Worm (Caenorhabditis elegans) whole organism, young adult: ENCODE measurements around the gene ptr-19.

Experiments used
- D2030.7 ChIP-seq: fragments of 200-800 bp; sonication (Bioruptor generic); IDR thresholded peaks from 2 replicates; pipeline ENCODE4 v1.3.6; 2022; ENCODE audit warnings: missing genetic modification reagents, missing genetic modification characterization, missing compliant biosample characterization
- F39B2.1 ChIP-seq: fragments of 200-800 bp; sonication (Bioruptor generic); IDR thresholded peaks from 2 replicates; pipeline ENCODE4 v1.3.6; 2022; ENCODE audit warnings: missing genetic modification reagents, missing genetic modification characterization, missing compliant biosample characterization
- F49E8.2 ChIP-seq: sonication (generic microtip); optimal IDR thresholded peaks from 3 replicates; lab custom pipeline; 2017; ENCODE audit warnings: missing genetic modification characterization, mild to moderate bottlenecking, missing compliant biosample characterization, antibody characterized with exemption, moderate library complexity; ENCODE audit not compliant: insufficient read depth
- F52B5.7 ChIP-seq: sonication (generic microtip); optimal IDR thresholded peaks from 2 replicates; lab custom pipeline; 2016; ENCODE audit warnings: mild to moderate bottlenecking, missing genetic modification characterization, missing compliant biosample characterization
- F57A8.1 ChIP-seq: fragments of 200-800 bp; sonication (Bioruptor generic); optimal IDR thresholded peaks from 2 replicates; lab custom pipeline; 2018; ENCODE audit warnings: mild to moderate bottlenecking, missing genetic modification characterization, moderate library complexity, missing compliant biosample characterization
- K11D2.4 ChIP-seq: fragments of 200-800 bp; sonication (Bioruptor generic); IDR thresholded peaks from 2 replicates; pipeline ENCODE4 v1.3.6; 2022; ENCODE audit warnings: missing genetic modification reagents, missing genetic modification characterization, missing compliant biosample characterization
- T07F8.4 ChIP-seq: sonication (generic microtip); optimal IDR thresholded peaks from 2 replicates; lab custom pipeline; 2016; ENCODE audit warnings: mild to moderate bottlenecking, missing genetic modification characterization, moderate library complexity, missing compliant biosample characterization
- Y95B8A.8 ChIP-seq: fragments of 200-800 bp; sonication (Bioruptor generic); IDR thresholded peaks from 2 replicates; pipeline ENCODE4 v1.3.6; 2022; ENCODE audit warnings: missing genetic modification reagents, missing genetic modification characterization, missing compliant biosample characterization
- ZK185.1 ChIP-seq: sonication (generic microtip); optimal IDR thresholded peaks from 2 replicates; lab custom pipeline; 2016; ENCODE audit warnings: mild to moderate bottlenecking, missing genetic modification characterization, missing compliant biosample characterization; ENCODE audit not compliant: poor library complexity, severe bottlenecking
- aptf-2 ChIP-seq: fragments of 200-800 bp; sonication (Bioruptor generic); conservative IDR thresholded peaks from 2 replicates; pipeline ENCODE4 v1.3.6; 2022; ENCODE audit warnings: missing genetic modification reagents, missing genetic modification characterization, missing compliant biosample characterization
- aptf-3 ChIP-seq: fragments of 200-800 bp; sonication (Bioruptor generic); IDR thresholded peaks from 2 replicates; pipeline ENCODE4 v1.3.6; 2022; ENCODE audit warnings: missing genetic modification characterization, missing compliant biosample characterization
- attf-5 ChIP-seq: fragments of 200-800 bp; sonication (Bioruptor generic); optimal IDR thresholded peaks from 2 replicates; lab custom pipeline; 2018; ENCODE audit warnings: mild to moderate bottlenecking, missing genetic modification characterization, missing compliant biosample characterization
- bed-1 ChIP-seq: fragments of 200-800 bp; sonication (Bioruptor generic); IDR thresholded peaks from 2 replicates; pipeline ENCODE4 v1.3.6; 2022; ENCODE audit warnings: missing genetic modification reagents, missing genetic modification characterization, missing compliant biosample characterization
- ccch-3 ChIP-seq: fragments of 200-800 bp; sonication (Bioruptor generic); optimal IDR thresholded peaks from 2 replicates; lab custom pipeline; 2018; ENCODE audit warnings: mild to moderate bottlenecking, missing genetic modification characterization, missing compliant biosample characterization
- ceh-100 ChIP-seq: fragments of 200-800 bp; sonication (Bioruptor generic); IDR thresholded peaks from 2 replicates; pipeline ENCODE4 v1.3.6; 2022; ENCODE audit warnings: missing genetic modification reagents, missing genetic modification characterization, missing compliant biosample characterization
- ceh-91 ChIP-seq: fragments of 200-800 bp; sonication (Bioruptor generic); IDR thresholded peaks from 2 replicates; pipeline ENCODE4 v1.3.6; 2022; ENCODE audit warnings: missing genetic modification reagents, missing genetic modification characterization, missing compliant biosample characterization
- die-1 ChIP-seq: sonication (generic microtip); optimal IDR thresholded peaks from 2 replicates; lab custom pipeline; 2016; ENCODE audit warnings: missing genotype, mild to moderate bottlenecking, missing genetic modification characterization, missing compliant biosample characterization
- dox-1 ChIP-seq: fragments of 200-800 bp; sonication (Bioruptor generic); IDR thresholded peaks from 2 replicates; pipeline ENCODE4 v1.3.6; 2022; ENCODE audit warnings: missing genetic modification reagents, missing genetic modification characterization, missing compliant biosample characterization
- egl-44 ChIP-seq: fragments of 200-800 bp; sonication (Bioruptor generic); IDR thresholded peaks from 2 replicates; pipeline ENCODE4 v1.3.6; 2022; ENCODE audit warnings: missing genetic modification reagents, missing genetic modification characterization, missing compliant biosample characterization
- ekl-4 ChIP-seq: fragments of 200-800 bp; sonication (Bioruptor generic); IDR thresholded peaks from 2 replicates; pipeline ENCODE4 v1.3.6; 2022; ENCODE audit warnings: missing genetic modification reagents, missing genetic modification characterization, missing compliant biosample characterization
- gei-17 ChIP-seq: fragments of 200-800 bp; sonication (Bioruptor generic); optimal IDR thresholded peaks from 2 replicates; lab custom pipeline; 2018; ENCODE audit warnings: mild to moderate bottlenecking, missing genetic modification characterization, missing compliant biosample characterization
- him-1 ChIP-seq: sonication (generic microtip); optimal IDR thresholded peaks from 2 replicates; lab custom pipeline; 2016; ENCODE audit warnings: missing genotype, missing genetic modification reagents, missing genetic modification characterization, missing compliant biosample characterization
- hmg-20 ChIP-seq: fragments of 200-800 bp; sonication (Bioruptor generic); IDR thresholded peaks from 2 replicates; pipeline ENCODE4 v1.3.6; 2022; ENCODE audit warnings: missing genetic modification reagents, missing genetic modification characterization, missing compliant biosample characterization
- hsf-1 ChIP-seq: fragments of 200-800 bp; sonication (Bioruptor generic); IDR thresholded peaks from 2 replicates; pipeline ENCODE4 v1.3.6; 2022; ENCODE audit warnings: missing genetic modification reagents, missing genetic modification characterization, missing compliant biosample characterization
- let-526 ChIP-seq: fragments of 200-800 bp; sonication (Bioruptor generic); IDR thresholded peaks from 2 replicates; pipeline ENCODE4 v1.3.6; 2022; ENCODE audit warnings: missing genetic modification reagents, missing genetic modification characterization, missing compliant biosample characterization
- lin-26 ChIP-seq: fragments of 200-800 bp; sonication (Bioruptor generic); IDR thresholded peaks from 2 replicates; pipeline ENCODE4 v1.3.6; 2022; ENCODE audit warnings: missing genetic modification reagents, missing genetic modification characterization, missing compliant biosample characterization
- lin-35 ChIP-seq, 3 experiments: fragments of 150-350 bp in 2 of 3; sonication (generic microtip) in 1 of 3; optimal IDR thresholded peaks; 2 replicates each; lab custom pipeline; 2014 to 2018; ENCODE audit warnings: missing biosample characterization in 3 of 3, missing genetic modification characterization in 3 of 3, missing genetic modification reagents in 3 of 3
- lin-40 ChIP-seq: sonication (generic microtip); optimal IDR thresholded peaks from 2 replicates; lab custom pipeline; 2016; ENCODE audit warnings: missing genetic modification characterization, mild to moderate bottlenecking, missing compliant biosample characterization, missing genotype, missing genetic modification reagents
- lsy-27 ChIP-seq: sonication (generic microtip); optimal IDR thresholded peaks from 2 replicates; lab custom pipeline; 2017; ENCODE audit warnings: missing genetic modification characterization, mild to moderate bottlenecking, missing compliant biosample characterization, antibody characterized with exemption, missing genotype, borderline replicate concordance; ENCODE audit not compliant: insufficient read depth
- madf-10 ChIP-seq: sonication (generic microtip); optimal IDR thresholded peaks from 2 replicates; lab custom pipeline; 2016; ENCODE audit warnings: mild to moderate bottlenecking, missing genetic modification characterization, missing compliant biosample characterization
- mcd-1 ChIP-seq: fragments of 200-800 bp; sonication (Bioruptor generic); IDR thresholded peaks from 2 replicates; pipeline ENCODE4 v1.3.6; 2022; ENCODE audit warnings: missing genetic modification reagents, missing genetic modification characterization, missing compliant biosample characterization
- mes-4 ChIP-seq: sonication (generic microtip); optimal IDR thresholded peaks from 2 replicates; lab custom pipeline; 2016; ENCODE audit warnings: missing genotype, missing genetic modification characterization, missing compliant biosample characterization
- mxl-1 ChIP-seq: sonication (generic microtip); optimal IDR thresholded peaks from 2 replicates; lab custom pipeline; 2016; ENCODE audit warnings: missing genetic modification characterization, missing compliant biosample characterization
- nfya-1 ChIP-seq: sonication (generic microtip); optimal IDR thresholded peaks from 2 replicates; lab custom pipeline; 2017; ENCODE audit warnings: antibody characterized with exemption, missing compliant biosample characterization, missing genetic modification characterization, borderline replicate concordance; ENCODE audit not compliant: insufficient read depth
- nhr-120 ChIP-seq: fragments of 200-800 bp; sonication (Bioruptor generic); IDR thresholded peaks from 2 replicates; pipeline ENCODE4 v1.3.6; 2022; ENCODE audit warnings: missing genetic modification characterization, missing compliant biosample characterization
- nhr-179 ChIP-seq: sonication (generic microtip); optimal IDR thresholded peaks from 2 replicates; lab custom pipeline; 2016; ENCODE audit warnings: mild to moderate bottlenecking, missing genetic modification characterization, missing compliant biosample characterization
- rcor-1 ChIP-seq: fragments of 200-800 bp; sonication (Bioruptor generic); IDR thresholded peaks from 2 replicates; pipeline ENCODE4 v1.3.6; 2022; ENCODE audit warnings: missing genetic modification reagents, missing genetic modification characterization, missing compliant biosample characterization
- rpc-1 ChIP-seq, 2 experiments: fragments of 150-350 bp in 1 of 2; sonication (generic microtip) in 1 of 2; optimal IDR thresholded peaks; 2 replicates each; lab custom pipeline; 2014 to 2018; ENCODE audit warnings: missing biosample characterization in 1 of 2, missing genetic modification characterization in 1 of 2, missing genetic modification reagents in 1 of 2, missing genotype in 1 of 2
- sdz-38 ChIP-seq: sonication (generic microtip); optimal IDR thresholded peaks from 2 replicates; lab custom pipeline; 2016; ENCODE audit warnings: missing genotype, missing genetic modification characterization, missing compliant biosample characterization
- snpc-1.3 ChIP-seq: sonication (generic microtip); optimal IDR thresholded peaks from 2 replicates; lab custom pipeline; 2017; ENCODE audit warnings: missing genetic modification characterization, mild to moderate bottlenecking, missing compliant biosample characterization, antibody characterized with exemption, moderate library complexity, missing genotype, missing genetic modification reagents; ENCODE audit not compliant: insufficient read depth
- sptf-2 ChIP-seq: fragments of 200-800 bp; sonication (Bioruptor generic); optimal IDR thresholded peaks from 2 replicates; lab custom pipeline; 2018; ENCODE audit warnings: mild to moderate bottlenecking, missing genetic modification characterization, missing compliant biosample characterization
- zfh-2 ChIP-seq: fragments of 200-800 bp; sonication (Bioruptor generic); conservative IDR thresholded peaks from 2 replicates; pipeline ENCODE4 v1.3.6; 2022; ENCODE audit warnings: missing genetic modification reagents, missing genetic modification characterization, missing compliant biosample characterization
- ztf-25 ChIP-seq: fragments of 200-800 bp; sonication (Bioruptor generic); IDR thresholded peaks from 2 replicates; pipeline ENCODE4 v1.3.6; 2022; ENCODE audit warnings: missing genetic modification reagents, missing genetic modification characterization, missing compliant biosample characterization
- ztf-26 ChIP-seq: sonication (generic microtip); optimal IDR thresholded peaks from 2 replicates; lab custom pipeline; 2017; ENCODE audit warnings: missing genetic modification characterization, missing compliant biosample characterization
- ztf-6 ChIP-seq: fragments of 200-800 bp; sonication (Bioruptor generic); IDR thresholded peaks from 2 replicates; pipeline ENCODE4 v1.3.6; 2022; ENCODE audit warnings: missing genetic modification reagents, missing genetic modification characterization, missing compliant biosample characterization

The ptr-19 gene

DNA sequence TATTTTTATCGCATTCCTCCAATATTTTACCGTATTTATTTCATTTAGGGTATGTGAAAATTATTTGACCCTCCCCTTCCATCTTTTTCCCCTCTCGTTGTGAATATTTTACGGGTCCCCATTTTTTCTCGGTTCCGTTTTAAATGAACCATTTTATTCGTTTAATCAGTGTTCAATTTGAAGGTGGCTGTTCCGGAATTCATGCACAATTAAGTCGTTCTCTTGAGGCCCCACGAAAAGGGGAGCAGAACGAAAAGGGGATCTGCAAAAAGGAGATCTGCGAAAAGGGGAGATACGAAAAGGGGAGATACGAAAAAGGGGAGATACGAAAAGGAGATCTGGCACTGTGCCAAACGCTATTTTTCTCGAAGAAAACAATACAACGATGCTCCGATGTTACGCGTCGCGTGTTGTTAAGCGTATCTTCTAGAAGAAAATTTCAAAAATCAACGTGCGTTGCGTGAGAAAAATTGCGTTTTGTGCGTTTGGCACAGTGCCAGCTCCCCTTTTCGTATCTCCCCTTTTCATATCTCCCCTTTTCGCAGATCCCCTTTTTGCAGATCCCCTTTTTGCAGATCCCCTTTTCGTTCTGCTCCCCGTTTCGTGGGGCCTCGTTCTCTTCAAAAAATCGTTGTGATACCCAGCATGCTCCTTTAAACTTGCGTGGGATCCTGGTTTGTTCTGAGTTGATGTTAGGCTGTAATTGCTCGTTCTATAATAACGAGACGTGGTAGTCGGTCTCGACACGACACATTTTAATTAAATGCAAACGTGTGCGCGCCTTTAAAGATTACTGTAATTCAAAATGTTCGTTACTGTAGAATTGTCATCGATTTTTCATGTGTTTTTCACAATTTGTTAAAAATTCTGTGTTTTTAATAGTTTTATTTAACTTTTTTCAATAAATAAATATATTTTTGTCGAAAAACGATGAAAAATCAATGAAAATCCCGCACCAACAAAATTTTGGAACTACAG lies 29.5 kb downstream of the ptr-19 start (continued):
- peak; percentile 85 for TF ChIP-seq ekl-4
- TF ChIP-seq sptf-2 (GFP tag; lab: Kevin White, UChicago) = no peak
- TF ChIP-seq hsf-1 (GFP tag; lab: Robert Waterston, UW) = peak; percentile 96
- TF ChIP-seq mxl-1 (tag; lab: Kevin White, UChicago) = no peak
- peak; percentile 48; the same call in 1 of the 2 replicates for TF ChIP-seq ztf-6 (GFP tag; lab: Robert Waterston, UW)
- no peak for TF ChIP-seq F57A8.1 (GFP tag; lab: Kevin White, UChicago)
- TF ChIP-seq bed-1 (GFP tag; lab: Robert Waterston, UW) = no peak
- peak; percentile 63 for TF ChIP-seq rcor-1 (GFP tag; lab: Robert Waterston, UW)
- no peak for TF ChIP-seq sdz-38 (tag; lab: Kevin White, UChicago)
- TF ChIP-seq F39B2.1 (GFP tag; lab: Robert Waterston, UW) = peak; percentile 70; the same call in 1 of the 2 replicates
- TF ChIP-seq D2030.7 = peak; percentile 93
- peak; percentile 56 for TF ChIP-seq him-1 (tag; lab: Kevin White, UChicago)
- peak; percentile 92 for TF ChIP-seq ceh-100 (GFP tag; lab: Robert Waterston, UW)
- TF ChIP-seq die-1 (tag; lab: Kevin White, UChicago) = peak; percentile 51
- TF ChIP-seq nfya-1 (tag; lab: Kevin White, UChicago) = no peak
- TF ChIP-seq mes-4 (tag; lab: Kevin White, UChicago) = no peak
- TF ChIP-seq nhr-120 (GFP tag; lab: Robert Waterston, UW) = no peak
- no peak for TF ChIP-seq attf-5 (GFP tag; lab: Kevin White, UChicago)
- TF ChIP-seq K11D2.4 = peak; percentile 44; the same call in 1 of the 2 replicates
- no peak for TF ChIP-seq ccch-3 (GFP tag; lab: Kevin White, UChicago)
- no peak for TF ChIP-seq zfh-2 (GFP tag; lab: Robert Waterston, UW)
- peak; percentile 91 for TF ChIP-seq lin-26 (GFP tag; lab: Robert Waterston, UW)
- TF ChIP-seq lsy-27 (tag; lab: Kevin White, UChicago) = no peak
- TF ChIP-seq F49E8.2 (tag; lab: Kevin White, UChicago) = no peak
- no peak for TF ChIP-seq gei-17
- TF ChIP-seq aptf-2 = no peak; the same call in 1 of the 2 replicates
- peak; percentile 28 for TF ChIP-seq F52B5.7
- peak; percentile 97 for TF ChIP-seq Y95B8A.8 (GFP tag; lab: Robert Waterston, UW)
- TF ChIP-seq ZK185.1 (tag; lab: Kevin White, UChicago) = no peak
- TF ChIP-seq aptf-3 (GFP tag; lab: Robert Waterston, UW) = peak; percentile 80; the same call in 1 of the 2 replicates
- no peak for TF ChIP-seq madf-10
- TF ChIP-seq ztf-25 (GFP tag; lab: Robert Waterston, UW) = peak; percentile 87; the same call in 1 of the 2 replicates
- TF ChIP-seq snpc-1.3 (tag; lab: Kevin White, UChicago) = no peak
- no peak for TF ChIP-seq rpc-1 (optimal IDR thresholded peaks at IDR 0.05; lab: Kevin White, UChicago)
- TF ChIP-seq rpc-1 (tag; optimal IDR thresholded peaks at IDR 0.05; lab: Kevin White, UChicago) = no peak
- TF ChIP-seq T07F8.4 = no peak
- peak; percentile 69 for TF ChIP-seq egl-44
- peak; percentile 69 for TF ChIP-seq dox-1
- TF ChIP-seq hmg-20 (GFP tag; lab: Robert Waterston, UW) = no peak
- peak in 1 of 3 experiments; percentile 3 for TF ChIP-seq lin-35 (GFP tag; optimal IDR thresholded peaks at IDR 0.05; lab: Kevin White, UChicago)
- TF ChIP-seq ztf-26 (tag; lab: Kevin White, UChicago) = no peak
- no peak for TF ChIP-seq nhr-179 (tag; lab: Kevin White, UChicago)
- no peak for TF ChIP-seq let-526
- TF ChIP-seq lin-40 (tag; lab: Kevin White, UChicago) = no peak
- TF ChIP-seq mcd-1 (GFP tag; lab: Robert Waterston, UW) = peak; percentile 55
- 0 out of 2 replicates have a peak, but pooled peaks have one; percentile 60 for TF ChIP-seq ceh-91 (GFP tag; lab: Robert Waterston, UW)
